Fruit fly (Drosophila melanogaster): ENCODE data around the gene Dnz1.

Gene Dnz1

dm6 chr2L:10858064-10859047 lies 1.9 kb upstream of the Dnz1 start, which contains the start of the genes aurB and Stam (continued):
- TF ChIP-seq z (GFP tag; IDR thresholded peaks at IDR 0.05) (no peak), crol (GFP tag; IDR thresholded peaks at IDR 0.05) (no peak), CG17328 (GFP tag; IDR thresholded peaks at IDR 0.05) (no peak), CG12299 (tag; optimal IDR thresholded peaks at IDR 0.05) (peak; percentile 37), CG12391 (tag; optimal IDR thresholded peaks at IDR 0.05) (peak; percentile 85), ci (GFP tag; IDR thresholded peaks at IDR 0.05) (no peak), CG6765 (GFP tag; optimal IDR thresholded peaks at IDR 0.05) (no peak), CG4617 (GFP tag; optimal IDR thresholded peaks at IDR 0.05; ENCODE audit: borderline replicate concordance) (peak; percentile 56), CG2129 (GFP tag; IDR thresholded peaks at IDR 0.05; ENCODE audit: partially characterized antibody) (no peak), fd3F (GFP tag; optimal IDR thresholded peaks at IDR 0.05) (peak; percentile 40), CG7745 (tag; optimal IDR thresholded peaks at IDR 0.05) (no peak), phol (tag; optimal IDR thresholded peaks at IDR 0.05) (peak; percentile 71), sob (GFP tag; IDR thresholded peaks at IDR 0.05) (no peak), org-1 (GFP tag; optimal IDR thresholded peaks at IDR 0.05) (no peak), Bteb2 (GFP tag; optimal IDR thresholded peaks at IDR 0.05) (no peak), ap (GFP tag; IDR thresholded peaks at IDR 0.05) (no peak), CG8388 (GFP tag; optimal IDR thresholded peaks at IDR 0.05) (peak; percentile 72), tgo (GFP tag; IDR thresholded peaks at IDR 0.05) (peak; percentile 49; the same call in 2 of the 3 replicates), CG14667 (GFP tag; IDR thresholded peaks at IDR 0.05) (0 out of 2 replicates have a peak, but pooled peaks have one; percentile 12), CG31388 (GFP tag; optimal IDR thresholded peaks at IDR 0.05) (no peak), Poxn (GFP tag; IDR thresholded peaks at IDR 0.05) (no peak), YL-1 (GFP tag; optimal IDR thresholded peaks at IDR 0.05) (peak; percentile 9), gsb-n (tag; optimal IDR thresholded peaks at IDR 0.05) (peak; percentile 62), CG8089 (GFP tag; optimal IDR thresholded peaks at IDR 0.05) (no peak), da (GFP tag; optimal IDR thresholded peaks at IDR 0.05) (no peak), Chrac-16 (GFP tag; optimal IDR thresholded peaks at IDR 0.05) (peak; percentile 21), CG16779 (GFP tag; IDR thresholded peaks at IDR 0.05) (no peak), seq (GFP tag; IDR thresholded peaks at IDR 0.05) (no peak), CG14050 (GFP tag; IDR thresholded peaks at IDR 0.05) (no peak), HLHmδ (GFP tag; optimal IDR thresholded peaks at IDR 0.05) (no peak), h (optimal IDR thresholded peaks at IDR 0.05) (no peak), abd-A (tag; optimal IDR thresholded peaks at IDR 0.05) (no peak), ranshi (GFP tag; IDR thresholded peaks at IDR 0.05) (peak; percentile 44; the same call in 1 of the 2 replicates), dan (GFP tag; IDR thresholded peaks at IDR 0.05) (no peak), Vsx1 (GFP tag; optimal IDR thresholded peaks at IDR 0.05) (no peak), Stat92E (GFP tag; optimal IDR thresholded peaks at IDR 0.05) (no peak), CG13123 (GFP tag; optimal IDR thresholded peaks at IDR 0.05) (no peak), CG11085 (GFP tag; IDR thresholded peaks at IDR 0.05) (no peak), Xbp1 (GFP tag; optimal IDR thresholded peaks at IDR 0.05) (peak; percentile 55), CG15269 (tag; optimal IDR thresholded peaks at IDR 0.05) (peak; percentile 71), Neu2 (GFP tag; optimal IDR thresholded peaks at IDR 0.05; ENCODE audit: borderline replicate concordance) (no peak), Hr3 (GFP tag; optimal IDR thresholded peaks at IDR 0.05) (peak; percentile 53), Hey (tag; optimal IDR thresholded peaks at IDR 0.05) (no peak), zfh2 (GFP tag; optimal IDR thresholded peaks at IDR 0.05) (no peak), CG6689 (GFP tag; IDR thresholded peaks at IDR 0.05) (peak; percentile 50; the same call in 1 of the 2 replicates), mld (GFP tag; IDR thresholded peaks at IDR 0.05; ENCODE audit: partially characterized antibody) (no peak), run (tag; optimal IDR thresholded peaks at IDR 0.05) (no peak), CG33213 (GFP tag; optimal IDR thresholded peaks at IDR 0.05) (no peak), Pdp1 (GFP tag; optimal IDR thresholded peaks at IDR 0.05) (peak in 1 of 2 experiments; percentile 43)
